Worm (Caenorhabditis elegans) whole organism, L3 larva: ENCODE results near the gene alh-2.

Experiments used
- ama-1 ChIP-seq: fragments of 150-350 bp; optimal IDR thresholded peaks from 2 replicates; lab custom pipeline; 2018
- ceh-16 ChIP-seq: sonication (generic microtip); optimal IDR thresholded peaks from 2 replicates; lab custom pipeline; 2017; ENCODE audit warnings: missing biosample characterization, missing genetic modification characterization
- elt-1 ChIP-seq: fragments of 150-350 bp; optimal IDR thresholded peaks from 2 replicates; lab custom pipeline; 2014; ENCODE audit warnings: missing biosample characterization, missing genetic modification characterization
- fkh-10 ChIP-seq: sonication (generic microtip); optimal IDR thresholded peaks from 2 replicates; lab custom pipeline; 2017; ENCODE audit warnings: missing biosample characterization, missing genetic modification reagents, missing genetic modification characterization
- fos-1 ChIP-seq: fragments of 150-350 bp; optimal IDR thresholded peaks from 2 replicates; lab custom pipeline; 2014; ENCODE audit warnings: missing biosample characterization, missing genetic modification characterization
- lin-39 ChIP-seq: fragments of 150-350 bp; optimal IDR thresholded peaks from 2 replicates; lab custom pipeline; 2018; ENCODE audit warnings: missing biosample characterization, missing genetic modification reagents, missing genetic modification characterization
- nhr-12 ChIP-seq: fragments of 150-350 bp; optimal IDR thresholded peaks from 2 replicates; lab custom pipeline; 2014; ENCODE audit warnings: missing biosample characterization, missing genetic modification characterization
- nhr-43 ChIP-seq: sonication (generic microtip); optimal IDR thresholded peaks from 2 replicates; lab custom pipeline; 2016; ENCODE audit warnings: mild to moderate bottlenecking, missing genetic modification characterization, missing compliant biosample characterization; ENCODE audit not compliant: poor library complexity, severe bottlenecking
- nhr-76 ChIP-seq: fragments of 150-350 bp; sonication (generic microtip); optimal IDR thresholded peaks from 5 replicates; lab custom pipeline; 2014; ENCODE audit warnings: missing biosample characterization, missing genetic modification characterization
- sea-2 ChIP-seq: fragments of 150-350 bp; sonication (generic microtip); optimal IDR thresholded peaks from 4 replicates; lab custom pipeline; 2014; ENCODE audit warnings: missing biosample characterization, missing genetic modification reagents, missing genetic modification characterization
- unc-39 ChIP-seq: sonication (generic microtip); optimal IDR thresholded peaks from 4 replicates; lab custom pipeline; 2017; ENCODE audit warnings: missing biosample characterization, missing genetic modification characterization
- unc-62 ChIP-seq: fragments of 150-350 bp; sonication (generic microtip); optimal IDR thresholded peaks from 4 replicates; lab custom pipeline; 2014; ENCODE audit warnings: missing biosample characterization, missing genetic modification reagents, missing genetic modification characterization
- zag-1 ChIP-seq: fragments of 150-350 bp; optimal IDR thresholded peaks from 2 replicates; lab custom pipeline; 2014; ENCODE audit warnings: missing biosample characterization, missing genetic modification characterization
- ztf-4 ChIP-seq: fragments of 150-350 bp; optimal IDR thresholded peaks from 2 replicates; lab custom pipeline; 2014; ENCODE audit warnings: missing biosample characterization, missing genetic modification characterization

DNA sequence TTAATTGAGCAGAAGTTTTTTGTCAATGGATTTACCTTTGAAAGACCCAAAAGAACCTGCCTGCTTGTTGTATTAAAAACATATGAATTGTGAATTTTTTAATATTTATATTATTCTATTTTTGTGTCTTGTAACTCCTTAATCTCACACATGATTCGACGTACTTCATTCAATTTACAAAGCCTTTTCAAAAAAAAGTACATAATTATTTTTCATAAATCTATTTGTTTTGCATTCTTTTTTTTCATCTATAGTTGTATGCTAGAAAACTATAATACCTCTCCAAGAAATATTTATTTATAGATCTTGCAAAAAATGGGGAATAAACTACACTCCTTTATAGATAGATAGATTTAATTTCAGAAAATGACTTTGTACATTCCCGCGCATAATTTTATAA is 25.2 kb upstream of the alh-2 start, which contains the start of gene nhr-179:
- TF ChIP-seq ztf-4 (tag; lab: Kevin White, UChicago) (no peak), elt-1 (no peak), sea-2 (GFP tag; lab: Kevin White, UChicago) (no peak), nhr-12 (tag; lab: Kevin White, UChicago) (no peak), unc-39 (no peak), unc-62 (no peak), zag-1 (no peak), fkh-10 (GFP tag; lab: Kevin White, UChicago) (no peak), nhr-43 (tag; lab: Kevin White, UChicago) (no peak), nhr-76 (tag; lab: Kevin White, UChicago) (no peak), fos-1 (tag; lab: Kevin White, UChicago) (no peak), ama-1 (no peak), ceh-16 (tag; lab: Kevin White, UChicago) (no peak), lin-39 (tag; lab: Kevin White, UChicago) (no peak)
